Worm (Caenorhabditis elegans) whole organism, L4/young adult: ENCODE measurements around the gene F21C10.3.

Source experiments
- W03F9.2 ChIP-seq: fragments of 150-350 bp; optimal IDR thresholded peaks from 2 replicates; lab custom pipeline; 2014; ENCODE audit warnings: missing biosample characterization, missing genetic modification characterization
- him-1 ChIP-seq: sonication (generic microtip); optimal IDR thresholded peaks from 2 replicates; lab custom pipeline; 2016; ENCODE audit warnings: missing genotype, missing genetic modification reagents, missing genetic modification characterization, missing compliant biosample characterization

- TF ChIP-seq him-1 (tag; lab: Kevin White, UChicago): no peak
- no peak for TF ChIP-seq W03F9.2 (tag; lab: Kevin White, UChicago)
Observed at ce11 chrV:9088758-9089157, 39.1 kb upstream of the F21C10.3 start.
